Worm (Caenorhabditis elegans) whole organism, L2 larva: ENCODE results near the gene K12H6.12.

Experiments
- elt-3 ChIP-seq: sonication (generic microtip); optimal IDR thresholded peaks from 2 replicates; lab custom pipeline; 2017; ENCODE audit warnings: missing biosample characterization, missing genetic modification characterization
- lin-39 ChIP-seq: fragments of 150-350 bp; optimal IDR thresholded peaks from 2 replicates; lab custom pipeline; 2014; ENCODE audit warnings: missing biosample characterization, missing genetic modification reagents, missing genetic modification characterization
- lsy-2 ChIP-seq, 2 experiments: fragments of 150-350 bp in 1 of 2; sonication (generic microtip) in 1 of 2; optimal IDR thresholded peaks; 2 replicates each; lab custom pipeline; 2014 to 2017; ENCODE audit warnings: missing biosample characterization in 2 of 2, missing genetic modification characterization in 2 of 2
- nhr-12 ChIP-seq: fragments of 150-350 bp; optimal IDR thresholded peaks from 2 replicates; lab custom pipeline; 2014; ENCODE audit warnings: missing biosample characterization, missing genetic modification characterization
- nhr-77 ChIP-seq: fragments of 150-350 bp; optimal IDR thresholded peaks from 2 replicates; lab custom pipeline; 2014; ENCODE audit warnings: missing biosample characterization, missing genetic modification characterization

- TF ChIP-seq lin-39 (tag; lab: Kevin White, UChicago) (no peak), lsy-2 (tag; optimal IDR thresholded peaks at IDR 0.05; lab: Kevin White, UChicago) (no peak), elt-3 (tag; lab: Kevin White, UChicago) (no peak), nhr-12 (tag; lab: Kevin White, UChicago) (no peak), nhr-77 (tag; lab: Kevin White, UChicago) (no peak)
Observed at ce11 chrII:2857559-2857958, 49.6 kb downstream of the K12H6.12 start.
